Fruit fly (Drosophila melanogaster) whole organism, embryonic: ENCODE data around the gene CG2614.

Experiments
- CG10267 ChIP-seq: fragments of 200-800 bp; sonication (Bioruptor generic); optimal IDR thresholded peaks from 2 replicates; lab custom pipeline; 2018; ENCODE audit warnings: missing biosample characterization, mild to moderate bottlenecking, missing genetic modification characterization, moderate library complexity
- CG10321 ChIP-seq: fragments of 200-800 bp; sonication (Bioruptor generic); IDR thresholded peaks from 2 replicates; pipeline ENCODE4 v1.3.6; 2022; ENCODE audit warnings: missing biosample characterization, missing genetic modification characterization
- CG10654 ChIP-seq: fragments of 200-800 bp; sonication (Bioruptor generic); optimal IDR thresholded peaks from 2 replicates; lab custom pipeline; 2016; ENCODE audit warnings: missing biosample characterization, missing genetic modification characterization
- CG12299 ChIP-seq: fragments of 200-800 bp; sonication (Bioruptor generic); optimal IDR thresholded peaks from 2 replicates; lab custom pipeline; 2018; ENCODE audit warnings: missing biosample characterization, mild to moderate bottlenecking, missing genetic modification characterization
- CG1233 ChIP-seq: fragments of 200-800 bp; sonication (Bioruptor generic); optimal IDR thresholded peaks from 4 replicates; lab custom pipeline; 2018; ENCODE audit warnings: missing biosample characterization, mild to moderate bottlenecking, missing genetic modification characterization
- CG12391 ChIP-seq: fragments of 200-800 bp; sonication (Bioruptor generic); optimal IDR thresholded peaks from 3 replicates; lab custom pipeline; 2018; ENCODE audit warnings: missing biosample characterization, mild to moderate bottlenecking, missing genetic modification characterization, moderate library complexity
- CG13424 ChIP-seq: fragments of 200-800 bp; sonication (Bioruptor generic); optimal IDR thresholded peaks from 2 replicates; lab custom pipeline; 2019; ENCODE audit warnings: missing biosample characterization, mild to moderate bottlenecking, missing genetic modification characterization, moderate library complexity
- CG14014 ChIP-seq: fragments of 200-800 bp; sonication (Bioruptor generic); IDR thresholded peaks from 2 replicates; pipeline ENCODE4 v1.3.6; 2022; ENCODE audit warnings: missing biosample characterization, missing genetic modification characterization
- CG14710 ChIP-seq: fragments of 200-800 bp; sonication (Bioruptor generic); optimal IDR thresholded peaks from 3 replicates; lab custom pipeline; 2019; ENCODE audit warnings: missing biosample characterization, mild to moderate bottlenecking, missing genetic modification characterization, moderate library complexity
- CG15514 ChIP-seq: fragments of 200-800 bp; sonication (Bioruptor generic); optimal IDR thresholded peaks from 3 replicates; lab custom pipeline; 2017; ENCODE audit warnings: missing biosample characterization, missing genetic modification characterization, mild to moderate bottlenecking, moderate library complexity, missing genetic modification reagents
- CG1792 ChIP-seq: fragments of 200-800 bp; sonication (Bioruptor generic); optimal IDR thresholded peaks from 2 replicates; lab custom pipeline; 2016; ENCODE audit warnings: missing biosample characterization, missing genetic modification characterization
- CG18476 ChIP-seq: fragments of 200-800 bp; sonication (Bioruptor generic); optimal IDR thresholded peaks from 2 replicates; lab custom pipeline; 2016; ENCODE audit warnings: missing biosample characterization, mild to moderate bottlenecking, missing genetic modification characterization
- CG18764 ChIP-seq: fragments of 200-800 bp; sonication (Bioruptor generic); optimal IDR thresholded peaks from 3 replicates; lab custom pipeline; 2016; ENCODE audit warnings: missing biosample characterization, missing genetic modification characterization
- CG2116 ChIP-seq: fragments of 200-800 bp; sonication (Bioruptor generic); optimal IDR thresholded peaks from 3 replicates; lab custom pipeline; 2018; ENCODE audit warnings: missing biosample characterization, mild to moderate bottlenecking, missing genetic modification characterization
- CG30403 ChIP-seq: fragments of 200-800 bp; sonication (Bioruptor generic); optimal IDR thresholded peaks from 3 replicates; lab custom pipeline; 2016; ENCODE audit warnings: missing biosample characterization, missing genetic modification characterization
- CG3281 ChIP-seq: fragments of 200-800 bp; sonication (Bioruptor generic); optimal IDR thresholded peaks from 3 replicates; lab custom pipeline; 2017; ENCODE audit warnings: missing biosample characterization, mild to moderate bottlenecking, missing genetic modification characterization
- CG3847 ChIP-seq: fragments of 200-800 bp; sonication (Bioruptor generic); IDR thresholded peaks from 2 replicates; pipeline ENCODE4 v1.3.6; 2022; ENCODE audit warnings: missing biosample characterization, missing genetic modification characterization
- CG42726 ChIP-seq: fragments of 200-800 bp; sonication (Bioruptor generic); IDR thresholded peaks from 2 replicates; pipeline ENCODE4 v1.3.6; 2022; ENCODE audit warnings: missing biosample characterization, missing genetic modification characterization; ENCODE audit not compliant: partially characterized antibody
- CG4328 ChIP-seq: fragments of 200-800 bp; sonication (Bioruptor generic); optimal IDR thresholded peaks from 3 replicates; lab custom pipeline; 2017; ENCODE audit warnings: missing biosample characterization, missing genetic modification reagents, missing genetic modification characterization
- CG4707 ChIP-seq: fragments of 200-800 bp; sonication (Bioruptor generic); optimal IDR thresholded peaks from 2 replicates; lab custom pipeline; 2018; ENCODE audit warnings: missing biosample characterization, mild to moderate bottlenecking, missing genetic modification characterization, moderate library complexity
- CG8765 ChIP-seq: fragments of 200-800 bp; sonication (Bioruptor generic); IDR thresholded peaks from 2 replicates; pipeline ENCODE4 v1.3.6; 2022; ENCODE audit warnings: missing biosample characterization, missing genetic modification characterization
- CHES-1-like ChIP-seq: fragments of 200-800 bp; sonication (Bioruptor generic); optimal IDR thresholded peaks from 2 replicates; lab custom pipeline; 2016; ENCODE audit warnings: missing biosample characterization, missing genetic modification characterization
- Drgx ChIP-seq: fragments of 200-800 bp; sonication (Bioruptor generic); IDR thresholded peaks from 2 replicates; pipeline ENCODE4 v1.3.6; 2022; ENCODE audit warnings: missing biosample characterization, missing genetic modification characterization
- Eip74EF ChIP-seq, 2 experiments: fragments of 200-800 bp in 1 of 2; fragments of >200 bp in 1 of 2; sonication (Bioruptor generic) in 1 of 2; optimal IDR thresholded peaks; 2 replicates each; lab custom pipeline; 2017 to 2019; ENCODE audit warnings: missing biosample characterization in 2 of 2, missing genetic modification characterization in 2 of 2, mild to moderate bottlenecking in 1 of 2, moderate library complexity in 1 of 2
- HLHmδ ChIP-seq: fragments of 200-800 bp; sonication (Bioruptor generic); optimal IDR thresholded peaks from 2 replicates; lab custom pipeline; 2018; ENCODE audit warnings: missing biosample characterization, mild to moderate bottlenecking, missing genetic modification characterization, moderate library complexity
- HmgZ ChIP-seq: fragments of 200-800 bp; sonication (Bioruptor generic); optimal IDR thresholded peaks from 2 replicates; lab custom pipeline; 2018; ENCODE audit warnings: missing biosample characterization, mild to moderate bottlenecking, missing genetic modification characterization
- Hmx ChIP-seq: fragments of 200-800 bp; sonication (Bioruptor generic); optimal IDR thresholded peaks from 2 replicates; lab custom pipeline; 2016; ENCODE audit warnings: missing biosample characterization, missing genetic modification characterization
- Hr39 ChIP-seq: fragments of >200 bp; optimal IDR thresholded peaks from 2 replicates; lab custom pipeline; 2017
- Jarid2 ChIP-seq: fragments of 200-800 bp; sonication (Bioruptor generic); optimal IDR thresholded peaks from 3 replicates; lab custom pipeline; 2017; ENCODE audit warnings: mild to moderate bottlenecking, missing biosample characterization, missing genetic modification reagents, missing genetic modification characterization
- MBD-R2 ChIP-seq: fragments of 200-800 bp; sonication (Bioruptor generic); IDR thresholded peaks from 2 replicates; pipeline ENCODE4 v1.3.6; 2022; ENCODE audit warnings: missing biosample characterization, missing genetic modification characterization
- Mad ChIP-seq: fragments of 200-800 bp; sonication (Bioruptor generic); optimal IDR thresholded peaks from 2 replicates; lab custom pipeline; 2016; ENCODE audit warnings: missing biosample characterization, missing genetic modification characterization
- Med ChIP-seq: fragments of 200-800 bp; sonication (Bioruptor generic); peaks from one replicate; lab custom pipeline; 2016; ENCODE audit warnings: missing biosample characterization, missing genetic modification characterization, mild to moderate bottlenecking, inconsistent platforms, moderate library complexity
- Oli ChIP-seq: fragments of 200-800 bp; sonication (Bioruptor generic); optimal IDR thresholded peaks from 2 replicates; lab custom pipeline; 2018; ENCODE audit warnings: missing biosample characterization, mild to moderate bottlenecking, missing genetic modification characterization, moderate library complexity
- Opbp ChIP-seq: fragments of 200-800 bp; sonication (Bioruptor generic); IDR thresholded peaks from 3 replicates; pipeline ENCODE4 v1.3.6; 2022; ENCODE audit warnings: missing biosample characterization, missing genetic modification characterization; ENCODE audit not compliant: partially characterized antibody
- Pdp1 ChIP-seq, 2 experiments: fragments of 200-800 bp; sonication (Bioruptor generic); optimal IDR thresholded peaks; 3 replicates each; lab custom pipeline; 2016; ENCODE audit warnings: missing biosample characterization in 2 of 2, missing genetic modification characterization in 2 of 2, mild to moderate bottlenecking in 1 of 2, moderate library complexity in 1 of 2
- Sin3A ChIP-seq: fragments of >200 bp; optimal IDR thresholded peaks from 2 replicates; lab custom pipeline; 2018
- cwo ChIP-seq: fragments of 200-800 bp; sonication (Bioruptor generic); optimal IDR thresholded peaks from 3 replicates; lab custom pipeline; 2017; ENCODE audit warnings: missing biosample characterization, missing genetic modification characterization, mild to moderate bottlenecking, moderate library complexity, missing genetic modification reagents
- fd102C ChIP-seq: fragments of 200-800 bp; sonication (Bioruptor generic); optimal IDR thresholded peaks from 2 replicates; lab custom pipeline; 2018; ENCODE audit warnings: missing biosample characterization, mild to moderate bottlenecking, missing genetic modification characterization, moderate library complexity
- fd64A ChIP-seq: fragments of 200-800 bp; sonication (Bioruptor generic); optimal IDR thresholded peaks from 3 replicates; lab custom pipeline; 2018; ENCODE audit warnings: missing biosample characterization, mild to moderate bottlenecking, missing genetic modification characterization
- gem ChIP-seq: fragments of 200-800 bp; sonication (Bioruptor generic); optimal IDR thresholded peaks from 2 replicates; lab custom pipeline; 2019; ENCODE audit warnings: missing biosample characterization, mild to moderate bottlenecking, missing genetic modification characterization, moderate library complexity
- gt ChIP-seq: fragments of 200-800 bp; sonication (Bioruptor generic); IDR thresholded peaks from 2 replicates; pipeline ENCODE4 v1.3.6; 2022; ENCODE audit warnings: missing biosample characterization, missing genetic modification characterization
- mirr ChIP-seq: fragments of 200-800 bp; sonication (Bioruptor generic); optimal IDR thresholded peaks from 3 replicates; lab custom pipeline; 2018; ENCODE audit warnings: missing biosample characterization, mild to moderate bottlenecking, missing genetic modification characterization
- pan ChIP-seq, 4 experiments: fragments of >200 bp in 3 of 4; fragments of 200-800 bp in 1 of 4; sonication (Bioruptor generic) in 1 of 4; optimal IDR thresholded peaks in 3 of 4; IDR thresholded peaks in 1 of 4; 2 replicates each; pipeline versions ENCODE4 v1.3.6 to Lab custom; 2017 to 2022; ENCODE audit warnings: missing biosample characterization in 2 of 4, missing genetic modification characterization in 2 of 4, mixed read lengths in 1 of 4
- pho ChIP-seq: fragments of 200-800 bp; sonication (Bioruptor generic); optimal IDR thresholded peaks from 2 replicates; lab custom pipeline; 2016; ENCODE audit warnings: missing biosample characterization, missing genetic modification characterization
- phol ChIP-seq: fragments of 200-800 bp; sonication (Bioruptor generic); optimal IDR thresholded peaks from 3 replicates; lab custom pipeline; 2018; ENCODE audit warnings: missing biosample characterization, mild to moderate bottlenecking, missing genetic modification characterization, moderate library complexity
- pnt ChIP-seq: fragments of 200-800 bp; sonication (Bioruptor generic); optimal IDR thresholded peaks from 3 replicates; lab custom pipeline; 2016; ENCODE audit warnings: missing biosample characterization, missing genetic modification characterization
- pzg ChIP-seq: fragments of 200-800 bp; sonication (Bioruptor generic); optimal IDR thresholded peaks from 3 replicates; lab custom pipeline; 2018; ENCODE audit warnings: missing biosample characterization, mild to moderate bottlenecking, missing genetic modification characterization, moderate library complexity
- rib ChIP-seq: fragments of 200-800 bp; sonication (Bioruptor generic); IDR thresholded peaks from 2 replicates; pipeline ENCODE4 v1.3.6; 2022; ENCODE audit warnings: missing biosample characterization, missing genetic modification characterization
- stwl ChIP-seq: fragments of 200-800 bp; sonication (Bioruptor generic); optimal IDR thresholded peaks from 3 replicates; lab custom pipeline; 2018; ENCODE audit warnings: missing biosample characterization, mild to moderate bottlenecking, missing genetic modification characterization, moderate library complexity
- tap ChIP-seq: fragments of 200-800 bp; optimal IDR thresholded peaks from 3 replicates; lab custom pipeline; 2019; ENCODE audit warnings: missing biosample characterization, mild to moderate bottlenecking, missing genetic modification characterization, moderate library complexity

CG2614 gene

dm6 chr2L:20638413-20638812 is 17.8 kb upstream of the CG2614 start (continued):
- TF ChIP-seq CG8765 (GFP tag; lab: Robert Waterston, UW) (no peak), CG18764 (no peak), HLHmδ (no peak), CG30403 (GFP tag; lab: Kevin White, UChicago) (no peak), Med (GFP tag; lab: Kevin White, UChicago) (peak; percentile 79), phol (tag; lab: Kevin White, UChicago) (peak; percentile 20), pzg (GFP tag; lab: Kevin White, UChicago) (peak; percentile 85), CG4328 (GFP tag; lab: Kevin White, UChicago) (no peak), Drgx (GFP tag; lab: Robert Waterston, UW) (no peak), Eip74EF (GFP tag; optimal IDR thresholded peaks at IDR 0.05; lab: Kevin White, UChicago) (no peak), Sin3A (no peak), fd64A (no peak), pho (no peak), gem (tag; lab: Kevin White, UChicago) (no peak), CG4707 (GFP tag; lab: Kevin White, UChicago) (no peak), tap (no peak), CG12391 (no peak), CG15514 (GFP tag; lab: Kevin White, UChicago) (peak; percentile 54), stwl (peak; percentile 95), pnt (GFP tag; lab: Kevin White, UChicago) (no peak), CG1233 (GFP tag; lab: Kevin White, UChicago) (no peak), CG42726 (GFP tag; lab: Robert Waterston, UW) (0 out of 2 replicates have a peak, but pooled peaks have one; percentile 36), cwo (no peak), CG10321 (GFP tag; lab: Robert Waterston, UW) (peak; percentile 61), CG10654 (GFP tag; lab: Kevin White, UChicago) (no peak), Hr39 (no peak), Hmx (GFP tag; lab: Kevin White, UChicago) (no peak), Pdp1 (GFP tag; optimal IDR thresholded peaks at IDR 0.05; lab: Kevin White, UChicago) (peak in 1 of 2 experiments; percentile 37), mirr (GFP tag; lab: Kevin White, UChicago) (no peak), CG10267 (peak; percentile 23), CHES-1-like (GFP tag; lab: Kevin White, UChicago) (no peak), rib (no peak), Jarid2 (GFP tag; lab: Kevin White, UChicago) (peak; percentile 8), HmgZ (tag; lab: Kevin White, UChicago) (no peak), Mad (GFP tag; lab: Kevin White, UChicago) (no peak), CG14014 (GFP tag; lab: Robert Waterston, UW) (no peak), CG1792 (no peak), CG12299 (no peak), CG14710 (tag; lab: Kevin White, UChicago) (peak; percentile 43), CG2116 (no peak), gt (GFP tag; lab: Robert Waterston, UW) (no peak), CG18476 (no peak), MBD-R2 (GFP tag; lab: Robert Waterston, UW) (peak; percentile 90), pan (optimal IDR thresholded peaks at IDR 0.05; lab: Kevin White, UChicago) (no peak), pan (GFP tag; optimal IDR thresholded peaks at IDR 0.05 in 1 of 2, IDR thresholded peaks at IDR 0.05 in 1 of 2) (no peak), CG3847 (GFP tag; lab: Robert Waterston, UW) (peak; percentile 72), CG3281 (no peak), Oli (tag; lab: Kevin White, UChicago) (no peak), Opbp (GFP tag; lab: Robert Waterston, UW) (peak; percentile 73; the same call in 2 of the 3 replicates), fd102C (GFP tag; lab: Kevin White, UChicago) (no peak), CG13424 (tag; lab: Kevin White, UChicago) (no peak)
